Worm (Caenorhabditis elegans) whole organism, L1 larva: ENCODE data around the gene T02G5.15.

Experiments
- C04F5.9 ChIP-seq: sonication (generic microtip); optimal IDR thresholded peaks from 2 replicates; lab custom pipeline; 2016; ENCODE audit warnings: missing genetic modification characterization, missing compliant biosample characterization
- C34B4.2 ChIP-seq: sonication (generic microtip); optimal IDR thresholded peaks from 2 replicates; lab custom pipeline; 2017; ENCODE audit warnings: mild to moderate bottlenecking, missing genetic modification characterization, missing compliant biosample characterization
- alr-1 ChIP-seq: fragments of 200-800 bp; sonication (Bioruptor generic); optimal IDR thresholded peaks from 2 replicates; lab custom pipeline; 2018; ENCODE audit warnings: borderline replicate concordance, mild to moderate bottlenecking, missing genetic modification characterization, missing compliant biosample characterization
- aly-2 ChIP-seq: fragments of 150-350 bp; optimal IDR thresholded peaks from 2 replicates; lab custom pipeline; 2014; ENCODE audit warnings: missing biosample characterization, missing genetic modification characterization
- blmp-1 ChIP-seq: fragments of 150-350 bp; optimal IDR thresholded peaks from 2 replicates; lab custom pipeline; 2014; ENCODE audit warnings: missing biosample characterization, missing genetic modification characterization
- ceh-8 ChIP-seq: fragments of 200-800 bp; sonication (Bioruptor generic); optimal IDR thresholded peaks from 2 replicates; lab custom pipeline; 2018; ENCODE audit warnings: mild to moderate bottlenecking, missing genetic modification characterization, moderate library complexity, missing compliant biosample characterization
- dpl-1 ChIP-seq, 3 experiments: fragments of 150-350 bp in 2 of 3; sonication (generic microtip) in 1 of 3; optimal IDR thresholded peaks; 2 replicates each; lab custom pipeline; 2014 to 2017; ENCODE audit warnings: missing biosample characterization in 3 of 3, missing genetic modification characterization in 3 of 3, missing genetic modification reagents in 3 of 3
- dsc-1 ChIP-seq: sonication (generic microtip); optimal IDR thresholded peaks from 2 replicates; lab custom pipeline; 2016; ENCODE audit warnings: mild to moderate bottlenecking, missing genetic modification characterization, missing compliant biosample characterization
- efl-3 ChIP-seq: fragments of 200-800 bp; sonication (Bioruptor generic); optimal IDR thresholded peaks from 2 replicates; lab custom pipeline; 2018; ENCODE audit warnings: mild to moderate bottlenecking, missing genetic modification characterization, missing compliant biosample characterization
- egl-27 ChIP-seq, 2 experiments: fragments of 150-350 bp in 1 of 2; sonication (generic microtip); optimal IDR thresholded peaks; 3 replicates each; lab custom pipeline; 2017 to 2018; ENCODE audit warnings: missing biosample characterization in 2 of 2, missing genetic modification characterization in 2 of 2, missing genetic modification reagents in 2 of 2
- elt-3 ChIP-seq, 6 experiments: fragments of 150-350 bp in 1 of 6; sonication (generic microtip); optimal IDR thresholded peaks; 2 replicates each; lab custom pipeline; 2017 to 2018; ENCODE audit warnings: missing biosample characterization in 6 of 6, missing genetic modification characterization in 6 of 6, inconsistent platforms in 1 of 6
- ets-5 ChIP-seq: fragments of 200-800 bp; sonication (Bioruptor generic); IDR thresholded peaks from 2 replicates; pipeline ENCODE4 v1.3.6; 2022; ENCODE audit warnings: missing genetic modification characterization, missing compliant biosample characterization
- fkh-10 ChIP-seq: sonication (generic microtip); optimal IDR thresholded peaks from 2 replicates; lab custom pipeline; 2017; ENCODE audit warnings: missing biosample characterization, missing genetic modification reagents, missing genetic modification characterization
- fkh-8 ChIP-seq: sonication (generic microtip); optimal IDR thresholded peaks from 2 replicates; lab custom pipeline; 2016; ENCODE audit warnings: mild to moderate bottlenecking, missing genetic modification characterization, missing compliant biosample characterization
- hlh-4 ChIP-seq: sonication (generic microtip); optimal IDR thresholded peaks from 2 replicates; lab custom pipeline; 2016; ENCODE audit warnings: mild to moderate bottlenecking, missing genetic modification characterization, missing compliant biosample characterization
- irx-1 ChIP-seq: sonication (generic microtip); optimal IDR thresholded peaks from 2 replicates; lab custom pipeline; 2016; ENCODE audit warnings: missing genetic modification characterization, missing compliant biosample characterization
- isw-1 ChIP-seq: fragments of 200-800 bp; sonication (Bioruptor generic); IDR thresholded peaks from 2 replicates; pipeline ENCODE4 v1.3.6; 2022; ENCODE audit warnings: missing genetic modification characterization, missing compliant biosample characterization
- lin-13 ChIP-seq: fragments of 150-350 bp; optimal IDR thresholded peaks from 2 replicates; lab custom pipeline; 2014; ENCODE audit warnings: missing biosample characterization, missing genetic modification reagents, missing genetic modification characterization
- lin-14 ChIP-seq: fragments of 200-800 bp; sonication (Bioruptor generic); optimal IDR thresholded peaks from 2 replicates; lab custom pipeline; 2018; ENCODE audit warnings: mild to moderate bottlenecking, missing genetic modification characterization, moderate library complexity, missing compliant biosample characterization
- lin-39 ChIP-seq: fragments of 150-350 bp; optimal IDR thresholded peaks from 2 replicates; lab custom pipeline; 2014; ENCODE audit warnings: missing biosample characterization, missing genetic modification reagents, missing genetic modification characterization
- lsy-2 ChIP-seq, 2 experiments: fragments of 150-350 bp; optimal IDR thresholded peaks; 2 replicates each; lab custom pipeline; 2014; ENCODE audit warnings: missing biosample characterization in 2 of 2, missing genetic modification characterization in 2 of 2
- mep-1 ChIP-seq: fragments of 150-350 bp; optimal IDR thresholded peaks from 2 replicates; lab custom pipeline; 2014; ENCODE audit warnings: missing biosample characterization, missing genetic modification characterization
- nhr-237 ChIP-seq: fragments of 150-350 bp; optimal IDR thresholded peaks from 2 replicates; lab custom pipeline; 2014; ENCODE audit warnings: missing biosample characterization, missing genetic modification characterization
- nhr-76 ChIP-seq: sonication (generic microtip); optimal IDR thresholded peaks from 2 replicates; lab custom pipeline; 2017; ENCODE audit warnings: missing biosample characterization, missing genetic modification characterization
- nhr-77 ChIP-seq: fragments of 150-350 bp; optimal IDR thresholded peaks from 2 replicates; lab custom pipeline; 2014; ENCODE audit warnings: missing biosample characterization, missing genetic modification characterization
- nhr-84 ChIP-seq: sonication (generic microtip); optimal IDR thresholded peaks from 2 replicates; lab custom pipeline; 2017; ENCODE audit warnings: missing biosample characterization, missing genetic modification characterization
- nhr-85 ChIP-seq: sonication (generic microtip); peaks from one replicate; lab custom pipeline; 2016; ENCODE audit warnings: missing genetic modification characterization, inconsistent platforms, missing compliant biosample characterization
- pag-3 ChIP-seq: sonication (generic microtip); optimal IDR thresholded peaks from 2 replicates; lab custom pipeline; 2017; ENCODE audit warnings: missing genetic modification characterization, mild to moderate bottlenecking, missing compliant biosample characterization, antibody characterized with exemption, borderline replicate concordance; ENCODE audit not compliant: insufficient read depth
- pax-3 ChIP-seq: fragments of 200-800 bp; sonication (Bioruptor generic); optimal IDR thresholded peaks from 2 replicates; lab custom pipeline; 2018; ENCODE audit warnings: mild to moderate bottlenecking, missing genetic modification characterization, moderate library complexity, missing compliant biosample characterization
- pqm-1 ChIP-seq: sonication (generic microtip); optimal IDR thresholded peaks from 3 replicates; lab custom pipeline; 2017; ENCODE audit warnings: missing biosample characterization, missing genetic modification characterization
- rnt-1 ChIP-seq: sonication (generic microtip); optimal IDR thresholded peaks from 2 replicates; lab custom pipeline; 2016; ENCODE audit warnings: mild to moderate bottlenecking, missing genetic modification characterization, moderate library complexity, missing compliant biosample characterization
- snu-23 ChIP-seq: sonication (generic microtip); optimal IDR thresholded peaks from 2 replicates; lab custom pipeline; 2016; ENCODE audit warnings: missing genetic modification characterization, missing compliant biosample characterization
- sox-4 ChIP-seq: sonication (generic microtip); optimal IDR thresholded peaks from 2 replicates; lab custom pipeline; 2016; ENCODE audit warnings: missing genetic modification characterization, missing compliant biosample characterization
- swsn-7 ChIP-seq: sonication (generic microtip); optimal IDR thresholded peaks from 2 replicates; lab custom pipeline; 2016; ENCODE audit warnings: missing genetic modification characterization, missing compliant biosample characterization
- unc-30 ChIP-seq: sonication (generic microtip); optimal IDR thresholded peaks from 2 replicates; lab custom pipeline; 2017; ENCODE audit warnings: missing biosample characterization, missing genetic modification characterization
- xbp-1 ChIP-seq: sonication (generic microtip); optimal IDR thresholded peaks from 2 replicates; lab custom pipeline; 2016; ENCODE audit warnings: missing genetic modification characterization, missing compliant biosample characterization
- ztf-11 ChIP-seq, 2 experiments: sonication (generic microtip); optimal IDR thresholded peaks; 2 replicates each; lab custom pipeline; 2016 to 2017; ENCODE audit warnings: missing genetic modification characterization in 2 of 2, missing biosample characterization in 1 of 2, missing compliant biosample characterization in 1 of 2

T02G5.15 gene

ce11 chrII:7116350-7116749 lies 32.2 kb downstream of the T02G5.15 start, which contains the start of gene spon-1:
spon-1 (plus strand) TSS chrII:7116557.
- TF ChIP-seq C34B4.2 (no peak), dsc-1 (tag; lab: Kevin White, UChicago) (no peak), ets-5 (GFP tag; lab: Robert Waterston, UW) (no peak), ztf-11 (tag; optimal IDR thresholded peaks at IDR 0.05; lab: Kevin White, UChicago) (no peak), ceh-8 (GFP tag; lab: Kevin White, UChicago) (no peak), xbp-1 (tag; lab: Kevin White, UChicago) (no peak), dpl-1 (GFP tag; optimal IDR thresholded peaks at IDR 0.05; lab: Kevin White, UChicago) (no peak), lsy-2 (tag; optimal IDR thresholded peaks at IDR 0.05; lab: Kevin White, UChicago) (no peak), efl-3 (GFP tag; lab: Kevin White, UChicago) (no peak), snu-23 (GFP tag; lab: Kevin White, UChicago) (no peak), mep-1 (tag; lab: Kevin White, UChicago) (no peak), isw-1 (GFP tag; lab: Robert Waterston, UW) (no peak), nhr-84 (tag; lab: Kevin White, UChicago) (no peak)
- TF ChIP-seq, all 84 proteins: peak for 0

ce11 chrII:7119525-7119924 lies 35.4 kb downstream of the T02G5.15 start:
- TF ChIP-seq blmp-1 (tag; lab: Kevin White, UChicago) (no peak), aly-2 (tag; lab: Kevin White, UChicago) (no peak), egl-27 (tag; optimal IDR thresholded peaks at IDR 0.05; lab: Kevin White, UChicago) (no peak), lin-13 (GFP tag; lab: Kevin White, UChicago) (no peak), irx-1 (no peak), fkh-10 (GFP tag; lab: Kevin White, UChicago) (no peak), C04F5.9 (no peak), lsy-2 (tag; optimal IDR thresholded peaks at IDR 0.05; lab: Kevin White, UChicago) (no peak), nhr-77 (no peak), mep-1 (tag; lab: Kevin White, UChicago) (no peak), isw-1 (GFP tag; lab: Robert Waterston, UW) (no peak)

DNA sequence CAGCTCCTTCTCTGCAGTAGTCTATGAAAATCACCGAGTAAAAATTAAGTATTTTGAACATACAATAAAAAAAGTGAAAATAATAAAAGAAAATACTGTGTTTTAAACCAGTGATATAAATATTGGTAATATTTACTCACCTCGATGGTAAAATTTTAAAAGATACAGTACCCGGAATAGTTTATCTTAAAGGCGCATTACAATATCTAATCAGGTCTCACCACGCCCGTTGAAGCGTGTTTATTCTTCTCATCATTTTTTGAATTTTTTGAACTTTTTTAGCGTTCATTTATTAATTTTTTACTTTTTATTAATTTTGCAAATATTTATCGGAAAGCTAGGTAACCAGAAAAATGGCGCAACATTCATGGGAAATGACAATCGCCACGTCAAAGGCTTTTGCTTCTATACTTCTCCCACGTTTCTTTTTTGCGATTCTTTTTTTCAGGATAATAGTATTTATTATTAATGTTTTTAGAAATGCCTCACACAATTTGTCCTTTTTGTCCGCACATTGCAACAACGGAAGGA lies 37.7 kb downstream of the T02G5.15 start, which contains the start of gene F10E7.2:
Gene F10E7.2, plus strand, starts transcription at position 481 of the 531 bp plus-strand sequence.
- TF ChIP-seq xbp-1 (tag; lab: Kevin White, UChicago): no peak
- TF ChIP-seq unc-30: no peak
- no peak for TF ChIP-seq nhr-85 (tag; lab: Kevin White, UChicago)
- TF ChIP-seq lin-14 (GFP tag; lab: Kevin White, UChicago): no peak
- TF ChIP-seq pax-3 (tag; lab: Kevin White, UChicago): no peak
- TF ChIP-seq pag-3 (tag; lab: Kevin White, UChicago): no peak
- TF ChIP-seq alr-1: no peak
- no peak for TF ChIP-seq hlh-4
- no peak for TF ChIP-seq pqm-1 (tag; lab: Kevin White, UChicago)
- TF ChIP-seq swsn-7 (tag; lab: Kevin White, UChicago): no peak
- no peak for TF ChIP-seq rnt-1 (tag; lab: Kevin White, UChicago)
- no peak for TF ChIP-seq fkh-8 (tag; lab: Kevin White, UChicago)
- TF ChIP-seq nhr-237: no peak
- TF ChIP-seq lin-39 (tag; lab: Kevin White, UChicago): no peak
- no peak for TF ChIP-seq nhr-76 (tag; lab: Kevin White, UChicago)
- no peak for TF ChIP-seq sox-4 (tag; lab: Kevin White, UChicago)
- no peak for TF ChIP-seq elt-3 (tag; optimal IDR thresholded peaks at IDR 0.05; lab: Kevin White, UChicago)
- TF ChIP-seq irx-1: no peak
- TF ChIP-seq, all 84 proteins: peak for 0
